Worm (Caenorhabditis elegans) whole organism, midembryonic: ENCODE measurements around the gene srw-40.

ENCODE experiments used
- T22C8.4 ChIP-seq: fragments of 200-800 bp; sonication (Bioruptor generic); IDR thresholded peaks from 2 replicates; pipeline ENCODE4 v1.3.6; 2022; ENCODE audit warnings: missing genetic modification characterization, missing compliant biosample characterization
- cog-1 ChIP-seq: sonication (generic microtip); optimal IDR thresholded peaks from 2 replicates; lab custom pipeline; 2016; ENCODE audit warnings: missing genetic modification characterization, missing compliant biosample characterization
- ztf-29 ChIP-seq: fragments of 200-800 bp; sonication (Bioruptor generic); IDR thresholded peaks from 2 replicates; pipeline ENCODE4 v1.3.6; 2022; ENCODE audit warnings: missing genetic modification reagents, missing genetic modification characterization, missing compliant biosample characterization

- TF ChIP-seq cog-1 (no peak), ztf-29 (GFP tag; lab: Robert Waterston, UW) (no peak), T22C8.4 (GFP tag; lab: Robert Waterston, UW) (no peak)
Measured at ce11 chrII:4326420-4326819, 10.5 kb upstream of the srw-40 start, which contains the start of gene pfd-2.
